Fruit fly (Drosophila melanogaster): ENCODE measurements around the gene Sfp26Ad.

dm6 chr2L:5979055-5979399, 35.9 kb upstream of the Sfp26Ad start:
- TF ChIP-seq Crg-1 (GFP tag; optimal IDR thresholded peaks at IDR 0.05) (peak; percentile 17), kay (GFP tag; ENCODE audit: borderline replicate concordance) (no peak), CG11617 (GFP tag; optimal IDR thresholded peaks at IDR 0.05) (no peak), CG14711 (tag; optimal IDR thresholded peaks at IDR 0.05) (no peak), CG7101 (tag; optimal IDR thresholded peaks at IDR 0.05) (no peak), CG33017 (tag; optimal IDR thresholded peaks at IDR 0.05) (no peak)
